Fruit fly (Drosophila melanogaster) whole organism, embryonic: ENCODE data around the gene Rad17.

Source experiments
- Ada2b ChIP-seq: fragments of 200-800 bp; sonication (Bioruptor generic); IDR thresholded peaks from 2 replicates; pipeline ENCODE4 v1.3.6; 2022; ENCODE audit warnings: missing biosample characterization, missing genetic modification characterization
- BEAF-32 ChIP-seq: fragments of 200-800 bp; sonication (Bioruptor generic); optimal IDR thresholded peaks from 3 replicates; lab custom pipeline; 2017; ENCODE audit warnings: missing biosample characterization, missing genetic modification characterization, mild to moderate bottlenecking, moderate library complexity, missing genetic modification reagents
- Bdp1 ChIP-seq: fragments of 200-800 bp; sonication (Bioruptor generic); optimal IDR thresholded peaks from 3 replicates; lab custom pipeline; 2016; ENCODE audit warnings: missing biosample characterization, missing genetic modification characterization
- Bgb ChIP-seq: fragments of 200-800 bp; sonication (Bioruptor generic); IDR thresholded peaks from 2 replicates; pipeline ENCODE4 v1.3.6; 2022; ENCODE audit warnings: missing biosample characterization, missing genetic modification characterization; ENCODE audit not compliant: partially characterized antibody
- BtbVII ChIP-seq: fragments of 200-800 bp; sonication (Bioruptor generic); optimal IDR thresholded peaks from 3 replicates; lab custom pipeline; 2017; ENCODE audit warnings: missing biosample characterization, mild to moderate bottlenecking, missing genetic modification characterization
- CG10147 ChIP-seq: fragments of 200-800 bp; sonication (Bioruptor generic); optimal IDR thresholded peaks from 2 replicates; lab custom pipeline; 2019; ENCODE audit warnings: missing biosample characterization, mild to moderate bottlenecking, missing genetic modification characterization, moderate library complexity
- CG11695 ChIP-seq: fragments of 200-800 bp; sonication (Bioruptor generic); IDR thresholded peaks from 3 replicates; pipeline ENCODE4 v1.3.6; 2022; ENCODE audit warnings: missing biosample characterization, missing genetic modification characterization
- CG11723 ChIP-seq: fragments of 200-800 bp; sonication (Bioruptor generic); optimal IDR thresholded peaks from 2 replicates; lab custom pipeline; 2017; ENCODE audit warnings: missing biosample characterization, mild to moderate bottlenecking, missing genetic modification characterization
- CG13624 ChIP-seq: fragments of 200-800 bp; sonication (Bioruptor generic); optimal IDR thresholded peaks from 2 replicates; lab custom pipeline; 2016; ENCODE audit warnings: missing biosample characterization, missing genetic modification characterization
- CG1529 ChIP-seq: fragments of 200-800 bp; sonication (Bioruptor generic); optimal IDR thresholded peaks from 3 replicates; lab custom pipeline; 2018; ENCODE audit warnings: missing biosample characterization, missing genetic modification characterization
- CG17829 ChIP-seq: fragments of 200-800 bp; optimal IDR thresholded peaks from 2 replicates; lab custom pipeline; 2019; ENCODE audit warnings: missing biosample characterization, mild to moderate bottlenecking, missing genetic modification characterization, moderate library complexity
- CG18619 ChIP-seq: fragments of 200-800 bp; sonication (Bioruptor generic); optimal IDR thresholded peaks from 3 replicates; lab custom pipeline; 2017; ENCODE audit warnings: missing biosample characterization, mild to moderate bottlenecking, missing genetic modification characterization
- CG2120 ChIP-seq: fragments of 200-800 bp; sonication (Bioruptor generic); optimal IDR thresholded peaks from 3 replicates; lab custom pipeline; 2016; ENCODE audit warnings: missing biosample characterization, missing genetic modification characterization
- CG2889 ChIP-seq: fragments of 200-800 bp; sonication (Bioruptor generic); IDR thresholded peaks from 3 replicates; pipeline ENCODE4 v1.3.6; 2022; ENCODE audit warnings: missing biosample characterization, missing genetic modification characterization
- CG31365 ChIP-seq: fragments of 200-800 bp; sonication (Bioruptor generic); optimal IDR thresholded peaks from 2 replicates; lab custom pipeline; 2018; ENCODE audit warnings: missing biosample characterization, mild to moderate bottlenecking, missing genetic modification characterization
- CG4617 ChIP-seq: fragments of 200-800 bp; sonication (Bioruptor generic); optimal IDR thresholded peaks from 3 replicates; lab custom pipeline; 2016; ENCODE audit warnings: missing biosample characterization, missing genetic modification characterization, borderline replicate concordance
- CG4707 ChIP-seq: fragments of 200-800 bp; sonication (Bioruptor generic); optimal IDR thresholded peaks from 2 replicates; lab custom pipeline; 2018; ENCODE audit warnings: missing biosample characterization, mild to moderate bottlenecking, missing genetic modification characterization, moderate library complexity
- CG6854 ChIP-seq: fragments of 200-800 bp; sonication (Bioruptor generic); optimal IDR thresholded peaks from 3 replicates; lab custom pipeline; 2017; ENCODE audit warnings: missing biosample characterization, mild to moderate bottlenecking, missing genetic modification characterization
- CG7928 ChIP-seq: fragments of 200-800 bp; sonication (Bioruptor generic); optimal IDR thresholded peaks from 2 replicates; lab custom pipeline; 2017; ENCODE audit warnings: missing biosample characterization, mild to moderate bottlenecking, missing genetic modification characterization
- CG8089 ChIP-seq: fragments of 200-800 bp; sonication (Bioruptor generic); optimal IDR thresholded peaks from 3 replicates; lab custom pipeline; 2016; ENCODE audit warnings: missing biosample characterization, missing genetic modification characterization
- CrebB ChIP-seq: fragments of 200-800 bp; sonication (Bioruptor generic); optimal IDR thresholded peaks from 3 replicates; lab custom pipeline; 2018; ENCODE audit warnings: missing biosample characterization, mild to moderate bottlenecking, missing genetic modification characterization
- D19A ChIP-seq: fragments of 200-800 bp; optimal IDR thresholded peaks from 3 replicates; lab custom pipeline; 2019; ENCODE audit warnings: missing biosample characterization, mild to moderate bottlenecking, missing genetic modification characterization, moderate library complexity
- Eip74EF ChIP-seq, 2 experiments: fragments of 200-800 bp in 1 of 2; fragments of >200 bp in 1 of 2; sonication (Bioruptor generic) in 1 of 2; optimal IDR thresholded peaks; 2 replicates each; lab custom pipeline; 2017 to 2019; ENCODE audit warnings: missing biosample characterization in 2 of 2, missing genetic modification characterization in 2 of 2, mild to moderate bottlenecking in 1 of 2, moderate library complexity in 1 of 2
- Hr51 ChIP-seq, 2 experiments: fragments of 200-800 bp; sonication (Bioruptor generic); optimal IDR thresholded peaks; 2 replicates in 1 of 2; 3 replicates in 1 of 2; lab custom pipeline; 2016 to 2018; ENCODE audit warnings: missing biosample characterization in 2 of 2, missing genetic modification characterization in 2 of 2, mild to moderate bottlenecking in 1 of 2, moderate library complexity in 1 of 2
- Kr ChIP-seq: fragments of 200-800 bp; sonication (Bioruptor generic); optimal IDR thresholded peaks from 2 replicates; lab custom pipeline; 2017; ENCODE audit warnings: missing biosample characterization, mild to moderate bottlenecking, missing genetic modification characterization
- MESR4 ChIP-seq: fragments of 200-800 bp; sonication (Bioruptor generic); optimal IDR thresholded peaks from 2 replicates; lab custom pipeline; 2018; ENCODE audit warnings: missing biosample characterization, mild to moderate bottlenecking, missing genetic modification characterization, moderate library complexity
- Max ChIP-seq: fragments of 200-800 bp; sonication (Bioruptor generic); optimal IDR thresholded peaks from 2 replicates; lab custom pipeline; 2016; ENCODE audit warnings: missing biosample characterization, mild to moderate bottlenecking, missing genetic modification characterization
- Med ChIP-seq: fragments of 200-800 bp; sonication (Bioruptor generic); peaks from one replicate; lab custom pipeline; 2016; ENCODE audit warnings: missing biosample characterization, missing genetic modification characterization, mild to moderate bottlenecking, inconsistent platforms, moderate library complexity
- NK7.1 ChIP-seq: fragments of 200-800 bp; sonication (Bioruptor generic); optimal IDR thresholded peaks from 3 replicates; lab custom pipeline; 2016; ENCODE audit warnings: missing biosample characterization, missing genetic modification characterization
- Nf-YB ChIP-seq: fragments of 200-800 bp; sonication (Bioruptor generic); optimal IDR thresholded peaks from 3 replicates; lab custom pipeline; 2019; ENCODE audit warnings: missing biosample characterization, mild to moderate bottlenecking, missing genetic modification characterization, moderate library complexity
- NfI ChIP-seq: fragments of 200-800 bp; sonication (Bioruptor generic); optimal IDR thresholded peaks from 3 replicates; lab custom pipeline; 2018; ENCODE audit warnings: missing biosample characterization, mild to moderate bottlenecking, missing genetic modification characterization, moderate library complexity
- PHDP ChIP-seq: fragments of 200-800 bp; sonication (Bioruptor generic); optimal IDR thresholded peaks from 3 replicates; lab custom pipeline; 2018; ENCODE audit warnings: missing biosample characterization, mild to moderate bottlenecking, missing genetic modification characterization, moderate library complexity
- Pdp1 ChIP-seq, 2 experiments: fragments of 200-800 bp; sonication (Bioruptor generic); optimal IDR thresholded peaks; 3 replicates each; lab custom pipeline; 2016; ENCODE audit warnings: missing biosample characterization in 2 of 2, missing genetic modification characterization in 2 of 2, mild to moderate bottlenecking in 1 of 2, moderate library complexity in 1 of 2
- TFAM ChIP-seq: fragments of 200-800 bp; sonication (Bioruptor generic); optimal IDR thresholded peaks from 2 replicates; lab custom pipeline; 2017; ENCODE audit warnings: missing biosample characterization, missing genetic modification characterization, inconsistent platforms
- abd-A ChIP-seq: fragments of 200-800 bp; sonication (Bioruptor generic); optimal IDR thresholded peaks from 3 replicates; lab custom pipeline; 2019; ENCODE audit warnings: missing biosample characterization, mild to moderate bottlenecking, missing genetic modification characterization, moderate library complexity
- amos ChIP-seq: fragments of 200-800 bp; sonication (Bioruptor generic); IDR thresholded peaks from 2 replicates; pipeline ENCODE4 v1.3.6; 2022; ENCODE audit warnings: missing biosample characterization, missing genetic modification characterization; ENCODE audit not compliant: partially characterized antibody
- bab2 ChIP-seq: fragments of 200-800 bp; sonication (Bioruptor generic); optimal IDR thresholded peaks from 2 replicates; lab custom pipeline; 2016; ENCODE audit warnings: missing biosample characterization, missing genetic modification characterization
- bsh ChIP-seq, 2 experiments: fragments of 200-800 bp; sonication (Bioruptor generic); optimal IDR thresholded peaks; 2 replicates each; lab custom pipeline; 2017 to 2018; ENCODE audit warnings: mild to moderate bottlenecking in 2 of 2, missing biosample characterization in 2 of 2, missing genetic modification characterization in 2 of 2, moderate library complexity in 1 of 2
- cato ChIP-seq: fragments of 200-800 bp; sonication (Bioruptor generic); optimal IDR thresholded peaks from 2 replicates; lab custom pipeline; 2016; ENCODE audit warnings: missing biosample characterization, missing genetic modification characterization, borderline replicate concordance
- chn ChIP-seq: fragments of 200-800 bp; sonication (Bioruptor generic); optimal IDR thresholded peaks from 2 replicates; lab custom pipeline; 2016; ENCODE audit warnings: missing biosample characterization, missing genetic modification characterization
- gro ChIP-seq: fragments of 200-800 bp; sonication (Bioruptor generic); optimal IDR thresholded peaks from 2 replicates; lab custom pipeline; 2016; ENCODE audit warnings: missing biosample characterization, missing genetic modification characterization
- gt ChIP-seq: fragments of 200-800 bp; sonication (Bioruptor generic); IDR thresholded peaks from 2 replicates; pipeline ENCODE4 v1.3.6; 2022; ENCODE audit warnings: missing biosample characterization, missing genetic modification characterization
- her ChIP-seq: fragments of 200-800 bp; sonication (Bioruptor generic); optimal IDR thresholded peaks from 2 replicates; lab custom pipeline; 2016; ENCODE audit warnings: missing biosample characterization, missing genetic modification characterization
- lab ChIP-seq: fragments of 200-800 bp; sonication (Bioruptor generic); optimal IDR thresholded peaks from 3 replicates; lab custom pipeline; 2017; ENCODE audit warnings: missing biosample characterization, missing genetic modification characterization, mild to moderate bottlenecking, moderate library complexity, missing genetic modification reagents
- nerfin-1 ChIP-seq: fragments of 200-800 bp; sonication (Bioruptor generic); optimal IDR thresholded peaks from 3 replicates; lab custom pipeline; 2019; ENCODE audit warnings: missing biosample characterization, mild to moderate bottlenecking, missing genetic modification characterization, moderate library complexity
- oc ChIP-seq: fragments of 200-800 bp; sonication (Bioruptor generic); optimal IDR thresholded peaks from 2 replicates; lab custom pipeline; 2018; ENCODE audit warnings: missing biosample characterization, mild to moderate bottlenecking, missing genetic modification characterization, moderate library complexity
- tio ChIP-seq: fragments of 200-800 bp; sonication (Bioruptor generic); optimal IDR thresholded peaks from 2 replicates; lab custom pipeline; 2017; ENCODE audit warnings: missing biosample characterization, missing genetic modification characterization, inconsistent platforms
- vfl ChIP-seq: fragments of 200-800 bp; sonication (Bioruptor generic); optimal IDR thresholded peaks from 2 replicates; lab custom pipeline; 2016; ENCODE audit warnings: missing biosample characterization, missing genetic modification characterization
- yki ChIP-seq: fragments of >200 bp; optimal IDR thresholded peaks from 3 replicates; lab custom pipeline; 2018

The Rad17 gene

DNA sequence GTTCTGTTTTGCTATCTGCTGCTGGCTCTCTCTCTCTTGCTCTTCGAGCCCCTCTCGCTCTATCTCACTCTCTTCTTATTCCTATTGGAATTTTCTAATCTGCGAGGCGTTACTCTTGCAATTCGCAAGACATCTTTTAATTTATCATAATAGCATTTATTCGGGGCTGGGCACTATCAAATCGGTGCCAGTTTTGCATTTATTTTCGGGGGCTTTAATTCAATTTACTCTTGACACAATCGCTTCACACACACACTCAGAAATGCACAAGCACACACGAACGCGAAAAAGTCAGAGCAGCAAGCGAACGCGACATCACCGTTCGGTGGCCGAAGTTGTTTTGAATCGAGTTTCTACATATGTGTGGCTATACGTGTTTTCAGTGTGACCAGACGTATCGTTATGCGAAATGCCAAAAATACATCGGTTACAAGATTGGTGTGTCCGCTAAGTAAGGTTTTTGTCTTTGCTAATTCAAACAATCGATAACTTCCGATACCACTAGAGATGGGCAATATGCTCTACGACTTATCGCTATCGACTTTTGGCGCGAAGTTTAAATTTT lies 34.0 kb upstream of the Rad17 start, which contains the start of gene Meltrin (continued):
- TF ChIP-seq CG2889 (GFP tag; lab: Robert Waterston, UW) = no peak
- TF ChIP-seq Med (GFP tag; lab: Kevin White, UChicago) = peak; percentile 94
- TF ChIP-seq CG10147 = peak; percentile 27
- no peak for TF ChIP-seq Kr (GFP tag; lab: Kevin White, UChicago)
- no peak for TF ChIP-seq TFAM (GFP tag; lab: Kevin White, UChicago)
- TF ChIP-seq NK7.1 (GFP tag; lab: Kevin White, UChicago) = peak; percentile 53
- TF ChIP-seq chn (GFP tag; lab: Kevin White, UChicago) = peak; percentile 20
- TF ChIP-seq Bdp1 (GFP tag; lab: Kevin White, UChicago) = peak; percentile 42
- peak in 1 of 2 experiments; percentile 71 for TF ChIP-seq Pdp1 (GFP tag; optimal IDR thresholded peaks at IDR 0.05; lab: Kevin White, UChicago)
- TF ChIP-seq cato (GFP tag; lab: Kevin White, UChicago) = no peak
- peak; percentile 77 for TF ChIP-seq CG17829
- peak; percentile 70 for TF ChIP-seq her (GFP tag; lab: Kevin White, UChicago)
- TF ChIP-seq tio (GFP tag; lab: Kevin White, UChicago) = no peak
- TF ChIP-seq bab2 (GFP tag; lab: Kevin White, UChicago) = peak; percentile 3
- TF ChIP-seq CG7928 (GFP tag; lab: Kevin White, UChicago) = no peak
- no peak for TF ChIP-seq CG4617
- TF ChIP-seq MESR4 (GFP tag; lab: Kevin White, UChicago) = peak; percentile 87
- peak; percentile 39 to 56 for TF ChIP-seq bsh (GFP tag; optimal IDR thresholded peaks at IDR 0.05; lab: Kevin White, UChicago)
- TF ChIP-seq yki (lab: Kevin White, UChicago) = no peak
- TF ChIP-seq Max = peak; percentile 50
- TF ChIP-seq CrebB (tag; lab: Kevin White, UChicago) = peak; percentile 83
- no peak for TF ChIP-seq Bgb
- peak; percentile 54 for TF ChIP-seq PHDP (tag; lab: Kevin White, UChicago)
- peak; percentile 96 for TF ChIP-seq nerfin-1 (tag; lab: Kevin White, UChicago)
- no peak for TF ChIP-seq amos (GFP tag; lab: Robert Waterston, UW)
- peak; percentile 74 for TF ChIP-seq abd-A (tag; lab: Kevin White, UChicago)
- peak; percentile 13 for TF ChIP-seq CG1529 (GFP tag; lab: Kevin White, UChicago)
- no peak for TF ChIP-seq Ada2b (GFP tag; lab: Robert Waterston, UW)
- TF ChIP-seq BEAF-32 (GFP tag; lab: Kevin White, UChicago) = peak; percentile 95
- peak; percentile 62 for TF ChIP-seq oc (tag; lab: Kevin White, UChicago)
- TF ChIP-seq lab (GFP tag; lab: Kevin White, UChicago) = peak; percentile 83
- TF ChIP-seq CG6854 (GFP tag; lab: Kevin White, UChicago) = peak; percentile 67
- TF ChIP-seq gro = peak; percentile 87
- TF ChIP-seq CG18619 (GFP tag; lab: Kevin White, UChicago) = peak; percentile 10
- peak; percentile 61 to 69 for TF ChIP-seq Hr51 (GFP tag; optimal IDR thresholded peaks at IDR 0.05; lab: Kevin White, UChicago)
- peak; percentile 54 for TF ChIP-seq vfl (GFP tag; lab: Kevin White, UChicago)
- peak; percentile 36 for TF ChIP-seq CG11723
- TF ChIP-seq CG11695 = no peak
- peak; percentile 56 for TF ChIP-seq D19A
- TF ChIP-seq CG2120 = peak; percentile 38
- no peak for TF ChIP-seq gt (GFP tag; lab: Robert Waterston, UW)
- peak; percentile 76 for TF ChIP-seq CG13624 (GFP tag; lab: Kevin White, UChicago)
- peak; percentile 36 for TF ChIP-seq CG8089 (GFP tag; lab: Kevin White, UChicago)
- peak; percentile 55 for TF ChIP-seq CG31365 (tag; lab: Kevin White, UChicago)
- TF ChIP-seq BtbVII (GFP tag; lab: Kevin White, UChicago) = peak; percentile 38
- TF ChIP-seq Nf-YB (GFP tag; lab: Kevin White, UChicago) = peak; percentile 60
- TF ChIP-seq NfI (GFP tag; lab: Kevin White, UChicago) = peak; percentile 56
- peak in 1 of 2 experiments; percentile 49 for TF ChIP-seq Eip74EF (GFP tag; optimal IDR thresholded peaks at IDR 0.05; lab: Kevin White, UChicago)
- peak; percentile 50 for TF ChIP-seq CG4707 (GFP tag; lab: Kevin White, UChicago)
